Fruit fly (Drosophila melanogaster) whole organism, embryonic: ENCODE results near the gene CG43796.

Experiments
- ATbp ChIP-seq: fragments of 200-800 bp; sonication (Bioruptor generic); optimal IDR thresholded peaks from 2 replicates; lab custom pipeline; 2017; ENCODE audit warnings: missing biosample characterization, mild to moderate bottlenecking, missing genetic modification characterization, missing genetic modification reagents
- B-H2 ChIP-seq: fragments of 200-800 bp; sonication (Bioruptor generic); optimal IDR thresholded peaks from 2 replicates; lab custom pipeline; 2018; ENCODE audit warnings: missing biosample characterization, mild to moderate bottlenecking, missing genetic modification characterization
- BEAF-32 ChIP-seq: fragments of 200-800 bp; sonication (Bioruptor generic); optimal IDR thresholded peaks from 3 replicates; lab custom pipeline; 2017; ENCODE audit warnings: missing biosample characterization, missing genetic modification characterization, mild to moderate bottlenecking, moderate library complexity, missing genetic modification reagents
- CG12219 ChIP-seq: fragments of 200-800 bp; sonication (Bioruptor generic); optimal IDR thresholded peaks from 3 replicates; lab custom pipeline; 2018; ENCODE audit warnings: missing biosample characterization, mild to moderate bottlenecking, missing genetic modification characterization
- CG12744 ChIP-seq: fragments of 200-800 bp; sonication (Bioruptor generic); optimal IDR thresholded peaks from 2 replicates; lab custom pipeline; 2016; ENCODE audit warnings: missing biosample characterization, missing genetic modification characterization
- CG13123 ChIP-seq: fragments of 200-800 bp; sonication (Bioruptor generic); optimal IDR thresholded peaks from 2 replicates; lab custom pipeline; 2016; ENCODE audit warnings: missing biosample characterization, missing genetic modification characterization
- CG14014 ChIP-seq: fragments of 200-800 bp; sonication (Bioruptor generic); IDR thresholded peaks from 2 replicates; pipeline ENCODE4 v1.3.6; 2022; ENCODE audit warnings: missing biosample characterization, missing genetic modification characterization
- CG17568 ChIP-seq: fragments of 200-800 bp; sonication (Bioruptor generic); optimal IDR thresholded peaks from 2 replicates; lab custom pipeline; 2018; ENCODE audit warnings: missing biosample characterization, mild to moderate bottlenecking, missing genetic modification characterization, moderate library complexity
- CG1832 ChIP-seq: fragments of 200-800 bp; sonication (Bioruptor generic); optimal IDR thresholded peaks from 2 replicates; lab custom pipeline; 2017; ENCODE audit warnings: missing biosample characterization, mild to moderate bottlenecking, missing genetic modification characterization, inconsistent platforms
- CG18599 ChIP-seq: fragments of 200-800 bp; sonication (Bioruptor generic); optimal IDR thresholded peaks from 3 replicates; lab custom pipeline; 2017; ENCODE audit warnings: missing biosample characterization, missing genetic modification characterization, mild to moderate bottlenecking, moderate library complexity, missing genetic modification reagents
- CG2120 ChIP-seq: fragments of 200-800 bp; sonication (Bioruptor generic); optimal IDR thresholded peaks from 3 replicates; lab custom pipeline; 2016; ENCODE audit warnings: missing biosample characterization, missing genetic modification characterization
- CG2199 ChIP-seq: fragments of 200-800 bp; sonication (Bioruptor generic); IDR thresholded peaks from 3 replicates; pipeline ENCODE4 v1.3.6; 2022; ENCODE audit warnings: missing biosample characterization, missing genetic modification characterization
- CG2889 ChIP-seq: fragments of 200-800 bp; sonication (Bioruptor generic); IDR thresholded peaks from 3 replicates; pipeline ENCODE4 v1.3.6; 2022; ENCODE audit warnings: missing biosample characterization, missing genetic modification characterization
- CG32767 ChIP-seq: fragments of 200-800 bp; sonication (Bioruptor generic); IDR thresholded peaks from 2 replicates; pipeline ENCODE4 v1.3.6; 2022; ENCODE audit warnings: missing biosample characterization, missing genetic modification characterization
- CG3847 ChIP-seq: fragments of 200-800 bp; sonication (Bioruptor generic); IDR thresholded peaks from 2 replicates; pipeline ENCODE4 v1.3.6; 2022; ENCODE audit warnings: missing biosample characterization, missing genetic modification characterization
- CG3995 ChIP-seq: fragments of 200-800 bp; sonication (Bioruptor generic); optimal IDR thresholded peaks from 3 replicates; lab custom pipeline; 2016; ENCODE audit warnings: missing biosample characterization, missing genetic modification characterization
- CG4617 ChIP-seq: fragments of 200-800 bp; sonication (Bioruptor generic); optimal IDR thresholded peaks from 3 replicates; lab custom pipeline; 2016; ENCODE audit warnings: missing biosample characterization, missing genetic modification characterization, borderline replicate concordance
- CG8924 ChIP-seq: fragments of 200-800 bp; optimal IDR thresholded peaks from 3 replicates; lab custom pipeline; 2019; ENCODE audit warnings: missing biosample characterization, mild to moderate bottlenecking, missing genetic modification characterization, moderate library complexity
- CG9609 ChIP-seq: fragments of 200-800 bp; sonication (Bioruptor generic); optimal IDR thresholded peaks from 3 replicates; lab custom pipeline; 2016; ENCODE audit warnings: missing biosample characterization, missing genetic modification characterization
- D ChIP-seq, 2 experiments: fragments of 200-800 bp in 1 of 2; fragments of >200 bp in 1 of 2; sonication (Bioruptor generic) in 1 of 2; optimal IDR thresholded peaks; 2 replicates in 1 of 2; 3 replicates in 1 of 2; lab custom pipeline; 2017; ENCODE audit warnings: mild to moderate bottlenecking in 1 of 2, missing biosample characterization in 1 of 2, missing genetic modification characterization in 1 of 2, missing genetic modification reagents in 1 of 2
- Doc3 ChIP-seq: fragments of 200-800 bp; sonication (Bioruptor generic); IDR thresholded peaks from 3 replicates; pipeline ENCODE4 v1.3.6; 2022; ENCODE audit warnings: missing biosample characterization, missing genetic modification characterization; ENCODE audit not compliant: partially characterized antibody
- E2f2 ChIP-seq: fragments of 200-800 bp; sonication (Bioruptor generic); IDR thresholded peaks from 2 replicates; pipeline ENCODE4 v1.3.6; 2022; ENCODE audit warnings: missing biosample characterization, missing genetic modification characterization
- Elba2 ChIP-seq: fragments of 200-800 bp; sonication (Bioruptor generic); optimal IDR thresholded peaks from 3 replicates; lab custom pipeline; 2016; ENCODE audit warnings: missing biosample characterization, missing genetic modification characterization
- H15 ChIP-seq: fragments of 200-800 bp; sonication (Bioruptor generic); IDR thresholded peaks from 3 replicates; pipeline ENCODE4 v1.3.6; 2022; ENCODE audit warnings: missing biosample characterization, missing genetic modification characterization
- H2.0 ChIP-seq: fragments of 200-800 bp; sonication (Bioruptor generic); IDR thresholded peaks from 2 replicates; pipeline ENCODE4 v1.3.6; 2022; ENCODE audit warnings: missing biosample characterization, missing genetic modification characterization
- HmgZ ChIP-seq: fragments of 200-800 bp; sonication (Bioruptor generic); optimal IDR thresholded peaks from 2 replicates; lab custom pipeline; 2018; ENCODE audit warnings: missing biosample characterization, mild to moderate bottlenecking, missing genetic modification characterization
- Hmr ChIP-seq: fragments of 200-800 bp; sonication (Bioruptor generic); optimal IDR thresholded peaks from 3 replicates; lab custom pipeline; 2017; ENCODE audit warnings: mild to moderate bottlenecking, missing biosample characterization, missing genetic modification reagents, missing genetic modification characterization
- Hr39 ChIP-seq: fragments of >200 bp; optimal IDR thresholded peaks from 2 replicates; lab custom pipeline; 2017
- Jarid2 ChIP-seq: fragments of 200-800 bp; sonication (Bioruptor generic); optimal IDR thresholded peaks from 3 replicates; lab custom pipeline; 2017; ENCODE audit warnings: mild to moderate bottlenecking, missing biosample characterization, missing genetic modification reagents, missing genetic modification characterization
- Lim3 ChIP-seq: fragments of 200-800 bp; sonication (Bioruptor generic); IDR thresholded peaks from 2 replicates; pipeline ENCODE4 v1.3.6; 2022; ENCODE audit warnings: missing biosample characterization, missing genetic modification characterization
- NC2β ChIP-seq: fragments of 200-800 bp; sonication (Bioruptor generic); optimal IDR thresholded peaks from 2 replicates; lab custom pipeline; 2016; ENCODE audit warnings: missing biosample characterization, missing genetic modification characterization
- NfI ChIP-seq: fragments of 200-800 bp; sonication (Bioruptor generic); optimal IDR thresholded peaks from 3 replicates; lab custom pipeline; 2018; ENCODE audit warnings: missing biosample characterization, mild to moderate bottlenecking, missing genetic modification characterization, moderate library complexity
- Rx ChIP-seq: fragments of 200-800 bp; sonication (Bioruptor generic); IDR thresholded peaks from 2 replicates; pipeline ENCODE4 v1.3.6; 2022; ENCODE audit warnings: missing biosample characterization, missing genetic modification characterization
- Ssrp ChIP-seq: fragments of 200-800 bp; sonication (Bioruptor generic); optimal IDR thresholded peaks from 2 replicates; lab custom pipeline; 2018; ENCODE audit warnings: missing biosample characterization, mild to moderate bottlenecking, missing genetic modification characterization, moderate library complexity
- Xrp1 ChIP-seq: fragments of 200-800 bp; sonication (Bioruptor generic); IDR thresholded peaks from 2 replicates; pipeline ENCODE4 v1.3.6; 2022; ENCODE audit warnings: missing biosample characterization, missing genetic modification characterization
- ase ChIP-seq: fragments of 200-800 bp; sonication (Bioruptor generic); IDR thresholded peaks from 3 replicates; pipeline ENCODE4 v1.3.6; 2022; ENCODE audit warnings: missing biosample characterization, missing genetic modification characterization
- gro ChIP-seq: fragments of 200-800 bp; sonication (Bioruptor generic); optimal IDR thresholded peaks from 2 replicates; lab custom pipeline; 2016; ENCODE audit warnings: missing biosample characterization, missing genetic modification characterization
- gsb ChIP-seq: fragments of 200-800 bp; sonication (Bioruptor generic); IDR thresholded peaks from 2 replicates; pipeline ENCODE4 v1.3.6; 2022; ENCODE audit warnings: missing biosample characterization, missing genetic modification characterization
- gt ChIP-seq: fragments of 200-800 bp; sonication (Bioruptor generic); IDR thresholded peaks from 2 replicates; pipeline ENCODE4 v1.3.6; 2022; ENCODE audit warnings: missing biosample characterization, missing genetic modification characterization
- hb ChIP-seq: fragments of 200-800 bp; sonication (Bioruptor generic); IDR thresholded peaks from 3 replicates; pipeline ENCODE4 v1.3.6; 2022; ENCODE audit warnings: missing biosample characterization, missing genetic modification characterization; ENCODE audit not compliant: partially characterized antibody
- jing ChIP-seq: fragments of 200-800 bp; sonication (Bioruptor generic); optimal IDR thresholded peaks from 2 replicates; lab custom pipeline; 2018; ENCODE audit warnings: missing biosample characterization, mild to moderate bottlenecking, missing genetic modification characterization
- maf-S ChIP-seq: fragments of 200-800 bp; sonication (Bioruptor generic); optimal IDR thresholded peaks from 2 replicates; lab custom pipeline; 2016; ENCODE audit warnings: missing biosample characterization, missing genetic modification characterization
- mld ChIP-seq: fragments of 200-800 bp; sonication (Bioruptor generic); IDR thresholded peaks from 3 replicates; pipeline ENCODE4 v1.3.6; 2022; ENCODE audit warnings: missing biosample characterization, missing genetic modification characterization; ENCODE audit not compliant: partially characterized antibody
- nau ChIP-seq: fragments of 200-800 bp; sonication (Bioruptor generic); optimal IDR thresholded peaks from 3 replicates; lab custom pipeline; 2017; ENCODE audit warnings: missing biosample characterization, mild to moderate bottlenecking, missing genetic modification characterization, missing genetic modification reagents
- prd ChIP-seq, 3 experiments: fragments of >200 bp in 2 of 3; fragments of 200-800 bp in 1 of 3; sonication (Bioruptor generic) in 1 of 3; optimal IDR thresholded peaks in 2 of 3; IDR thresholded peaks in 1 of 3; 2 replicates in 2 of 3; 3 replicates in 1 of 3; pipeline versions ENCODE4 v1.3.6 to Lab custom; 2017 to 2022; ENCODE audit warnings: missing biosample characterization in 1 of 3, missing genetic modification characterization in 1 of 3
- pros ChIP-seq: fragments of 200-800 bp; sonication (Bioruptor generic); optimal IDR thresholded peaks from 3 replicates; lab custom pipeline; 2019; ENCODE audit warnings: missing biosample characterization, mild to moderate bottlenecking, missing genetic modification characterization, moderate library complexity
- rib ChIP-seq: fragments of 200-800 bp; sonication (Bioruptor generic); IDR thresholded peaks from 2 replicates; pipeline ENCODE4 v1.3.6; 2022; ENCODE audit warnings: missing biosample characterization, missing genetic modification characterization
- slbo ChIP-seq: fragments of 200-800 bp; sonication (Bioruptor generic); IDR thresholded peaks from 2 replicates; pipeline ENCODE4 v1.3.6; 2022; ENCODE audit warnings: missing biosample characterization, missing genetic modification characterization
- slou ChIP-seq: fragments of 200-800 bp; sonication (Bioruptor generic); optimal IDR thresholded peaks from 3 replicates; lab custom pipeline; 2016; ENCODE audit warnings: missing biosample characterization, missing genetic modification characterization
- sna ChIP-seq: fragments of 200-800 bp; sonication (Bioruptor generic); IDR thresholded peaks from 2 replicates; pipeline ENCODE4 v1.3.6; 2022; ENCODE audit warnings: missing biosample characterization, missing genetic modification characterization; ENCODE audit not compliant: partially characterized antibody

CG43796 gene

DNA sequence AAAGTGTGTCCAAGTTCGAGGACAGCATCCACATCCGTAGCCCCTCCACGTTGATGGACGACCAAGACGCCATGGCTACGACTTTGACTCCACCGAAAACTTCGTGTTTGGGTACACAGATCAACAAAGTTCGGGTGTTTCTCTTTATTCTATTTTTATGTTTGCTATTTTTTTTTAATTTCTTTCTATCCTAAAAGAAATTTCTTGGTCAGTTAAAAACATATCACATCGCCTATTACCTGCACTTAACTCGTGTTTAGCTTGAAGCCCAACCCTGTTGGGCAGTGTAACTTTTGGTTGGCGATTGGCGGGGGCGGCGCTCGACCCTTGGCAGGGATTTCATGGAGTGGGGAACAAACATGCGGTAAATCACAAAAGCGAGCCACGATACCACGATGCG lies 8.7 kb upstream of the CG43796 start (continued):
- TF ChIP-seq CG18599 (GFP tag; lab: Kevin White, UChicago) (peak; percentile 77), jing (GFP tag; lab: Kevin White, UChicago) (peak; percentile 18), D (optimal IDR thresholded peaks at IDR 0.05; lab: Kevin White, UChicago) (no peak), D (GFP tag; optimal IDR thresholded peaks at IDR 0.05; lab: Kevin White, UChicago) (peak; percentile 58), CG2889 (GFP tag; lab: Robert Waterston, UW) (peak; percentile 49; the same call in 1 of the 3 replicates), slbo (GFP tag; lab: Robert Waterston, UW) (peak; percentile 59), CG14014 (GFP tag; lab: Robert Waterston, UW) (peak; percentile 47; the same call in 1 of the 2 replicates), maf-S (peak; percentile 6), BEAF-32 (GFP tag; lab: Kevin White, UChicago) (no peak), CG8924 (peak; percentile 22), ATbp (GFP tag; lab: Kevin White, UChicago) (peak; percentile 26), mld (GFP tag; lab: Robert Waterston, UW) (no peak), Rx (GFP tag; lab: Robert Waterston, UW) (no peak), Hr39 (lab: Kevin White, UChicago) (no peak), ase (GFP tag; lab: Robert Waterston, UW) (peak; percentile 57; the same call in 1 of the 3 replicates), CG4617 (GFP tag; lab: Kevin White, UChicago) (no peak), H2.0 (GFP tag; lab: Robert Waterston, UW) (peak; percentile 51; the same call in 1 of the 2 replicates), Ssrp (tag; lab: Kevin White, UChicago) (peak; percentile 59), B-H2 (no peak), slou (GFP tag; lab: Kevin White, UChicago) (no peak), nau (GFP tag; lab: Kevin White, UChicago) (no peak), pros (GFP tag; lab: Kevin White, UChicago) (no peak), CG13123 (GFP tag; lab: Kevin White, UChicago) (no peak), CG9609 (GFP tag; lab: Kevin White, UChicago) (no peak), E2f2 (GFP tag; lab: Robert Waterston, UW) (peak; percentile 30; the same call in 1 of the 2 replicates), Hmr (no peak), HmgZ (tag; lab: Kevin White, UChicago) (no peak), Elba2 (GFP tag; lab: Kevin White, UChicago) (no peak), CG2199 (GFP tag; lab: Robert Waterston, UW) (peak; percentile 58; the same call in 1 of the 3 replicates), gsb (GFP tag; lab: Robert Waterston, UW) (no peak; the same call in 1 of the 2 replicates), gro (no peak), CG2120 (peak; percentile 19), NfI (no peak), gt (GFP tag; lab: Robert Waterston, UW) (no peak; the same call in 1 of the 2 replicates), rib (GFP tag; lab: Robert Waterston, UW) (no peak), Xrp1 (peak; percentile 81), H15 (GFP tag; lab: Robert Waterston, UW) (peak; percentile 65; the same call in 2 of the 3 replicates), CG12744 (no peak), NC2β (GFP tag; lab: Kevin White, UChicago) (no peak), hb (GFP tag; lab: Robert Waterston, UW) (no peak), CG32767 (GFP tag; lab: Robert Waterston, UW) (peak; percentile 54; the same call in 1 of the 2 replicates), Doc3 (GFP tag; lab: Robert Waterston, UW) (no peak), Lim3 (no peak), prd (optimal IDR thresholded peaks at IDR 0.05; lab: Kevin White, UChicago) (no peak), prd (GFP tag; IDR thresholded peaks at IDR 0.05; lab: Robert Waterston, UW) (peak; percentile 77), sna (GFP tag; lab: Robert Waterston, UW) (no peak), CG3995 (no peak), Jarid2 (GFP tag; lab: Kevin White, UChicago) (no peak), CG3847 (GFP tag; lab: Robert Waterston, UW) (peak; percentile 55), CG1832 (GFP tag; lab: Kevin White, UChicago) (no peak), CG17568 (GFP tag; lab: Kevin White, UChicago) (no peak), CG12219 (peak; percentile 35)
